Fruit fly (Drosophila melanogaster): Measurements from ENCODE around the gene lectin-22C.

DNA sequence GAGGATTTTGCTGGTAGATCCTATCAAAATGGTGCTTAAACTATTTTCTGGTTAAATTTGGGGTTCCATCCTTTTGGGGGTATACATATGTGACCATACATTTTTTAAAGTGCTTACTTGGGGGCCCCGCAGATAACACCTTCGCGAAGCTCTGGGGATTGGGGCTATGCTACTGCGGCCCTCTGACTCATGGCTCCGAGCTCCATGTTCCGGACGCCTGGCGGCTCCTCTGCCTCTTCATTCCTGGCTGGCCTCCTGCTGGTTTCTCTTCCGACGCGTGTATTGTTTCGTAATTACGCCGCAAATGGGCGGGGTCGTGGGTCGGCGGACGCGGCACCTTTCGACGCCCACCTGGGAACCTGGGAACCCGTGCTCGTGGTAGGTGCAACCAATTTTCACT lies 7.8 kb upstream of the lectin-22C start:
- TF ChIP-seq insv (optimal IDR thresholded peaks at IDR 0.05) (no peak), psq (optimal IDR thresholded peaks at IDR 0.05) (no peak), ttk (optimal IDR thresholded peaks at IDR 0.05) (no peak), Myc (optimal IDR thresholded peaks at IDR 0.05) (no peak)

All from Kc167 (cell line).